Worm (Caenorhabditis elegans) whole organism, L2 larva: ENCODE data around the gene Y71H2AM.20.

Experiments used
- C34F6.9 ChIP-seq: fragments of 150-350 bp; optimal IDR thresholded peaks from 2 replicates; lab custom pipeline; 2014; ENCODE audit warnings: missing biosample characterization, missing genetic modification characterization
- F13H6.1 ChIP-seq: sonication (generic microtip); optimal IDR thresholded peaks from 2 replicates; lab custom pipeline; 2016; ENCODE audit warnings: missing genetic modification characterization, missing compliant biosample characterization
- R02D3.7 ChIP-seq: fragments of 150-350 bp; optimal IDR thresholded peaks from 2 replicates; lab custom pipeline; 2014; ENCODE audit warnings: missing biosample characterization, missing genetic modification characterization
- ZK546.5 ChIP-seq: sonication (generic microtip); optimal IDR thresholded peaks from 2 replicates; lab custom pipeline; 2017; ENCODE audit warnings: missing biosample characterization, missing genetic modification characterization
- aly-2 ChIP-seq: fragments of 150-350 bp; optimal IDR thresholded peaks from 2 replicates; lab custom pipeline; 2014; ENCODE audit warnings: missing biosample characterization, missing genetic modification characterization
- ama-1 ChIP-seq: fragments of 150-350 bp; optimal IDR thresholded peaks from 2 replicates; lab custom pipeline; 2018; ENCODE audit warnings: inconsistent platforms
- ceh-82 ChIP-seq: fragments of 150-350 bp; optimal IDR thresholded peaks from 2 replicates; lab custom pipeline; 2014; ENCODE audit warnings: missing biosample characterization, missing genetic modification characterization
- crh-2 ChIP-seq: sonication (generic microtip); optimal IDR thresholded peaks from 2 replicates; lab custom pipeline; 2017; ENCODE audit warnings: missing biosample characterization, missing genetic modification characterization
- dmd-4 ChIP-seq: sonication (generic microtip); optimal IDR thresholded peaks from 2 replicates; lab custom pipeline; 2017; ENCODE audit warnings: missing biosample characterization, missing genetic modification characterization
- egl-27 ChIP-seq: sonication (generic microtip); optimal IDR thresholded peaks from 3 replicates; lab custom pipeline; 2017; ENCODE audit warnings: missing biosample characterization, missing genetic modification reagents, missing genetic modification characterization
- fos-1 ChIP-seq: fragments of 150-350 bp; optimal IDR thresholded peaks from 2 replicates; lab custom pipeline; 2014; ENCODE audit warnings: missing biosample characterization, missing genetic modification characterization
- gmeb-1 ChIP-seq: fragments of 150-350 bp; optimal IDR thresholded peaks from 2 replicates; lab custom pipeline; 2014; ENCODE audit warnings: missing biosample characterization, missing genetic modification characterization
- lin-11 ChIP-seq: fragments of 150-350 bp; sonication (generic microtip); optimal IDR thresholded peaks from 2 replicates; lab custom pipeline; 2014; ENCODE audit warnings: missing biosample characterization, missing genetic modification characterization, inconsistent platforms, mixed read lengths
- lin-13 ChIP-seq: fragments of 150-350 bp; optimal IDR thresholded peaks from 2 replicates; lab custom pipeline; 2014; ENCODE audit warnings: missing biosample characterization, missing genetic modification reagents, missing genetic modification characterization
- lin-39 ChIP-seq: fragments of 150-350 bp; optimal IDR thresholded peaks from 2 replicates; lab custom pipeline; 2014; ENCODE audit warnings: missing biosample characterization, missing genetic modification reagents, missing genetic modification characterization
- lsy-2 ChIP-seq, 2 experiments: fragments of 150-350 bp in 1 of 2; sonication (generic microtip) in 1 of 2; optimal IDR thresholded peaks; 2 replicates each; lab custom pipeline; 2014 to 2017; ENCODE audit warnings: missing biosample characterization in 2 of 2, missing genetic modification characterization in 2 of 2
- mab-5 ChIP-seq: fragments of 150-350 bp; optimal IDR thresholded peaks from 2 replicates; lab custom pipeline; 2014; ENCODE audit warnings: missing biosample characterization, missing genetic modification characterization
- mbf-1 ChIP-seq: sonication (generic microtip); optimal IDR thresholded peaks from 2 replicates; lab custom pipeline; 2017; ENCODE audit warnings: missing biosample characterization, missing genetic modification characterization
- mdl-1 ChIP-seq, 2 experiments: fragments of 150-350 bp in 1 of 2; sonication (generic microtip) in 1 of 2; optimal IDR thresholded peaks; 2 replicates each; lab custom pipeline; 2017; ENCODE audit warnings: missing biosample characterization in 2 of 2, missing genetic modification characterization in 2 of 2
- nhr-10 ChIP-seq: sonication (generic microtip); optimal IDR thresholded peaks from 2 replicates; lab custom pipeline; 2017; ENCODE audit warnings: missing biosample characterization, missing genetic modification characterization
- nhr-11 ChIP-seq: fragments of 150-350 bp; optimal IDR thresholded peaks from 2 replicates; lab custom pipeline; 2014; ENCODE audit warnings: missing biosample characterization, missing genetic modification characterization
- nhr-129 ChIP-seq: fragments of 150-350 bp; optimal IDR thresholded peaks from 2 replicates; lab custom pipeline; 2014; ENCODE audit warnings: missing biosample characterization, missing genetic modification characterization
- nhr-21 ChIP-seq: fragments of 150-350 bp; optimal IDR thresholded peaks from 2 replicates; lab custom pipeline; 2014; ENCODE audit warnings: missing biosample characterization, missing genetic modification characterization
- nhr-237 ChIP-seq: fragments of 150-350 bp; optimal IDR thresholded peaks from 2 replicates; lab custom pipeline; 2014; ENCODE audit warnings: missing biosample characterization, missing genetic modification characterization
- nhr-25 ChIP-seq: fragments of 150-350 bp; sonication (generic microtip); optimal IDR thresholded peaks from 3 replicates; lab custom pipeline; 2014; ENCODE audit warnings: missing biosample characterization, missing genetic modification characterization
- nhr-6 ChIP-seq: fragments of 150-350 bp; optimal IDR thresholded peaks from 2 replicates; lab custom pipeline; 2014; ENCODE audit warnings: missing biosample characterization, missing genetic modification characterization
- nhr-77 ChIP-seq: fragments of 150-350 bp; optimal IDR thresholded peaks from 2 replicates; lab custom pipeline; 2014; ENCODE audit warnings: missing biosample characterization, missing genetic modification characterization
- peb-1 ChIP-seq: fragments of 150-350 bp; optimal IDR thresholded peaks from 2 replicates; lab custom pipeline; 2014; ENCODE audit warnings: missing biosample characterization, missing genetic modification characterization
- sem-4 ChIP-seq: fragments of 150-350 bp; optimal IDR thresholded peaks from 2 replicates; lab custom pipeline; 2014; ENCODE audit warnings: missing biosample characterization, missing genetic modification reagents, missing genetic modification characterization
- sma-3 ChIP-seq: sonication (generic microtip); optimal IDR thresholded peaks from 2 replicates; lab custom pipeline; 2016; ENCODE audit warnings: missing genetic modification reagents, missing genetic modification characterization, missing compliant biosample characterization
- snpc-4 ChIP-seq: fragments of 150-350 bp; optimal IDR thresholded peaks from 2 replicates; lab custom pipeline; 2014; ENCODE audit warnings: missing biosample characterization, missing genetic modification characterization
- unc-39 ChIP-seq: fragments of 150-350 bp; optimal IDR thresholded peaks from 2 replicates; lab custom pipeline; 2014; ENCODE audit warnings: missing biosample characterization, missing genetic modification characterization
- unc-55 ChIP-seq: fragments of 150-350 bp; sonication (generic microtip); optimal IDR thresholded peaks from 3 replicates; lab custom pipeline; 2014; ENCODE audit warnings: missing biosample characterization, missing genetic modification reagents, missing genetic modification characterization
- ztf-1 ChIP-seq: fragments of 200-800 bp; sonication (Bioruptor generic); conservative IDR thresholded peaks from 2 replicates; pipeline ENCODE4 v1.3.6; 2022; ENCODE audit warnings: missing genetic modification characterization, missing compliant biosample characterization
- ztf-11 ChIP-seq: sonication (generic microtip); optimal IDR thresholded peaks from 2 replicates; lab custom pipeline; 2017; ENCODE audit warnings: missing biosample characterization, missing genetic modification characterization
- ztf-4 ChIP-seq: fragments of 150-350 bp; optimal IDR thresholded peaks from 2 replicates; lab custom pipeline; 2014; ENCODE audit warnings: missing biosample characterization, missing genetic modification characterization

Y71H2AM.20 gene

DNA sequence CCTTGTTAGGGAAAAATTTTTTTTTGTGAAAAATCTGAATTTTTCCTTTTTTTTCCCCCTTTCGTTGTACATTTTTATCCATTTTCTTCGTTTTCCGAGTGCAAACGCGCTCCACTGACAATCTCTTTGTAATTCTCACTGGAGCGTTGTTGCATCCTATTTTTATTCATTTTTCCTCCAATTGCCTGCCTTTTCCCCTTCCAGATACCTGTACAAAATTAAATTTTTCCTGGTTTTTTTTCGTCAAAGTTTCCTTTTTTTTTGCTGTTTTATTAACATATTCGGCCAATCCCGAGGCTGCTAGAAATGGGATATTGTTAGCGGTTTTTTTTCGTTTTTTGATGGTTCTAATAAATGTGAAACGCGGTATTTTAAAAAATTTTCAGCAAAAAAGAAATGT is 25.7 kb upstream of the Y71H2AM.20 start:
- peak in 1 of 2 experiments; percentile 22 for TF ChIP-seq lsy-2 (tag; optimal IDR thresholded peaks at IDR 0.05; lab: Kevin White, UChicago)
- peak; percentile 12 for TF ChIP-seq ama-1 (lab: Kevin White, UChicago)
- TF ChIP-seq mbf-1 (tag; lab: Kevin White, UChicago) = no peak
- peak; percentile 5 for TF ChIP-seq lin-13

DNA sequence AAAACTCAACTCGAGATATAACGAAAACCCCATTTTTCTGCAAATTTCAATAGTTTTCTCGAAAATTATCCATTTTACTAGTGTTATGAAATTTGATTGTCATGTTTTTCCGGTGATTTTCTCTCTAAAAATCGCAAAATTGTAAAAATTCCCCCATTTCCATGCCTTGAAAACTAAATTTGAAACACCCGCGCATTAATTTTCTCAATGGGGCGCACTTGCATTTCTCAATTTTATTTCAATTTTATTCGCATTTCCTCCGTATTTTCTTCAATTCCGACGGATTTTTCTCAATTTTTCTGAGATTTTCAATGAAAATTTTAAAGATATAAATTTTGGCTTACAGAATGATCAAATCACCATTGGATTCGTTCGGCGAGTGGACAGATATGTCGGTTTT is 19.3 kb upstream of the Y71H2AM.20 start, which contains the start of gene Y71H2AM.3:
Gene Y71H2AM.3 (plus strand): TSS at position 347 of the 400 bp plus-strand sequence.
- TF ChIP-seq gmeb-1 (tag; lab: Kevin White, UChicago) = peak; percentile 93
- TF ChIP-seq ztf-1 = no peak
- TF ChIP-seq sma-3 (GFP tag; lab: Kevin White, UChicago) = peak; percentile 30
- no peak for TF ChIP-seq F13H6.1 (tag; lab: Kevin White, UChicago)
- peak; percentile 51 to 81 for TF ChIP-seq lsy-2 (tag; optimal IDR thresholded peaks at IDR 0.05; lab: Kevin White, UChicago)
- TF ChIP-seq C34F6.9 (tag; lab: Kevin White, UChicago) = peak; percentile 42
- peak; percentile 30 for TF ChIP-seq egl-27 (tag; lab: Kevin White, UChicago)
- peak; percentile 40 for TF ChIP-seq nhr-25
- peak; percentile 34 for TF ChIP-seq crh-2 (tag; lab: Kevin White, UChicago)
- no peak for TF ChIP-seq nhr-77 (tag; lab: Kevin White, UChicago)
- peak; percentile 29 for TF ChIP-seq lin-13
- TF ChIP-seq nhr-129 (tag; lab: Kevin White, UChicago) = no peak
- TF ChIP-seq unc-55 (GFP tag; lab: Kevin White, UChicago) = peak; percentile 79
- TF ChIP-seq, all 48 proteins: peak for 9

DNA sequence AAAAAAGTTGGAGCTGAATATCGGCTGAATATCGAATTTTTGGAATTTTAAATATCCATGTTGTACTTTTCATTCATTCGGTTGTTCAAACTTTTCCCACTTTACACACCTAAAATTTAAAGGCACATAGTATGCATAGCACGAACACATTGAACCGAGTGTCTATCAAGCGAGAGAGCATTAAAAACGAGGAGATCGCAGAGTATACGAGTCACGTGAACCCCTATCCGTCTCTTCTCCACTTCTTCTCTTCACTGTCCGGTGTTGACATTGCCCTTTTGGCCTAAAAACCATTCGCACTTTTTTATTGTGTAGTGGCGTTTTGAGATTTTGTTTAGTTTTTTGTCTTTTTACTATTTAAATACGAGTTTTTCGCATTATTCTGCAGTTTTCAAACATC is 18.7 kb upstream of the Y71H2AM.20 start:
- TF ChIP-seq nhr-129 (tag; lab: Kevin White, UChicago) (peak; percentile 88), nhr-25 (peak; percentile 74), nhr-21 (peak; percentile 54), peb-1 (tag; lab: Kevin White, UChicago) (no peak), nhr-6 (tag; lab: Kevin White, UChicago) (peak; percentile 66), fos-1 (tag; lab: Kevin White, UChicago) (peak; percentile 50), mdl-1 (tag; optimal IDR thresholded peaks at IDR 0.05; lab: Kevin White, UChicago) (peak; percentile 43 to 56), sem-4 (tag; lab: Kevin White, UChicago) (peak; percentile 62), ceh-82 (no peak), lsy-2 (tag; optimal IDR thresholded peaks at IDR 0.05; lab: Kevin White, UChicago) (peak; percentile 55 to 86), ZK546.5 (tag; lab: Kevin White, UChicago) (no peak), crh-2 (tag; lab: Kevin White, UChicago) (peak; percentile 70), lin-11 (no peak), C34F6.9 (tag; lab: Kevin White, UChicago) (peak; percentile 76), nhr-77 (tag; lab: Kevin White, UChicago) (no peak), egl-27 (tag; lab: Kevin White, UChicago) (no peak), lin-13 (peak; percentile 57), ztf-11 (tag; lab: Kevin White, UChicago) (no peak), unc-55 (GFP tag; lab: Kevin White, UChicago) (peak; percentile 40), sma-3 (GFP tag; lab: Kevin White, UChicago) (peak; percentile 21), ztf-4 (tag; lab: Kevin White, UChicago) (no peak), lin-39 (tag; lab: Kevin White, UChicago) (no peak), gmeb-1 (tag; lab: Kevin White, UChicago) (peak; percentile 73), snpc-4 (tag; lab: Kevin White, UChicago) (peak; percentile 11), F13H6.1 (tag; lab: Kevin White, UChicago) (peak; percentile 64), aly-2 (tag; lab: Kevin White, UChicago) (no peak)
- TF ChIP-seq, all 48 proteins: peak for 16

- TF ChIP-seq nhr-21 = no peak
- no peak for TF ChIP-seq nhr-6 (tag; lab: Kevin White, UChicago)
- TF ChIP-seq mab-5 = no peak
- TF ChIP-seq ZK546.5 (tag; lab: Kevin White, UChicago) = no peak
- no peak for TF ChIP-seq R02D3.7 (tag; lab: Kevin White, UChicago)
- TF ChIP-seq ztf-4 (tag; lab: Kevin White, UChicago) = no peak
- TF ChIP-seq unc-55 (GFP tag; lab: Kevin White, UChicago) = no peak
Measured at ce11 chrIII:2801800-2802515, 16.2 kb upstream of the Y71H2AM.20 start, which contains the start of the genes twk-45 and Y71H2AM.25. Gene twk-45 (minus strand): TSS chrIII:2801900. Gene Y71H2AM.25 (plus strand): TSS chrIII:2802465.

DNA sequence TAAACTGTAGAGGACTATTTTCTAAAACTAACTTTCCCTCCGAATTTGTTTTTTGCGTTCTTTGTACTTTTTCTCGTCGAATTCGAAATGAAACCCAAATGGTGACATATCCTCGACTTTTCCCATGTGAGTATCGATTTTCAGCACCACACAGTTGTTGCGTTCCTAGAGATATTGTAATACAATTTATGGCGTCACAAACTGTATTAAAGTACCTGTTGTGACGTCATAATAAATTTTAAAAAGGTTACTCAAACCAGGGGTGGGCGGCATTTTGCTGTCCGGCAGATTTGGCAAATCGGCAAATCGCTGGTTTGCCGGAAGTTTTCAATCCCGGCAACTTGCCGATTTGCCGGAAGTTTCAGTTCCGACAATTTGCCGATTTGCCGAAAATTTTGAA is 15.0 kb upstream of the Y71H2AM.20 start:
- TF ChIP-seq unc-39 (no peak), ama-1 (lab: Kevin White, UChicago) (no peak), R02D3.7 (tag; lab: Kevin White, UChicago) (no peak), C34F6.9 (tag; lab: Kevin White, UChicago) (no peak), nhr-10 (tag; lab: Kevin White, UChicago) (no peak), aly-2 (tag; lab: Kevin White, UChicago) (no peak), egl-27 (tag; lab: Kevin White, UChicago) (no peak), nhr-77 (tag; lab: Kevin White, UChicago) (no peak), dmd-4 (tag; lab: Kevin White, UChicago) (no peak), lin-13 (no peak), snpc-4 (tag; lab: Kevin White, UChicago) (no peak), lin-11 (no peak), nhr-237 (tag; lab: Kevin White, UChicago) (no peak), nhr-6 (tag; lab: Kevin White, UChicago) (no peak), ztf-11 (tag; lab: Kevin White, UChicago) (no peak), ztf-1 (no peak), nhr-11 (no peak)
- TF ChIP-seq, all 48 proteins: peak for 0
